Worm (Caenorhabditis elegans) whole organism, young adult: ENCODE data around the gene nhr-187.

Experiments used
- bed-1 ChIP-seq: fragments of 200-800 bp; sonication (Bioruptor generic); IDR thresholded peaks from 2 replicates; pipeline ENCODE4 v1.3.6; 2022; ENCODE audit warnings: missing genetic modification reagents, missing genetic modification characterization, missing compliant biosample characterization
- egl-18 ChIP-seq: fragments of 200-800 bp; sonication (Bioruptor generic); IDR thresholded peaks from 2 replicates; pipeline ENCODE4 v1.3.6; 2022; ENCODE audit warnings: missing genetic modification reagents, missing genetic modification characterization, missing compliant biosample characterization
- nhr-27 ChIP-seq: fragments of 200-800 bp; sonication (Bioruptor generic); optimal IDR thresholded peaks from 2 replicates; lab custom pipeline; 2018; ENCODE audit warnings: mild to moderate bottlenecking, missing genetic modification characterization, moderate library complexity, missing compliant biosample characterization

ce11 chrV:3814009-3814408 is 48.7 kb downstream of the nhr-187 start:
- no peak for TF ChIP-seq egl-18 (GFP tag; lab: Robert Waterston, UW)
- no peak for TF ChIP-seq nhr-27 (tag; lab: Kevin White, UChicago)
- TF ChIP-seq bed-1: no peak
